Worm (Caenorhabditis elegans) whole organism, L3 larva: ENCODE data around the gene lys-2.

Experiments used
- ZK546.5 ChIP-seq: sonication (generic microtip); optimal IDR thresholded peaks from 2 replicates; lab custom pipeline; 2017; ENCODE audit warnings: missing biosample characterization, missing genetic modification characterization
- aly-2 ChIP-seq: fragments of 150-350 bp; optimal IDR thresholded peaks from 2 replicates; lab custom pipeline; 2014; ENCODE audit warnings: missing biosample characterization, missing genetic modification characterization
- ama-1 ChIP-seq: fragments of 150-350 bp; optimal IDR thresholded peaks from 2 replicates; lab custom pipeline; 2018
- ceh-28 ChIP-seq: fragments of 150-350 bp; optimal IDR thresholded peaks from 2 replicates; lab custom pipeline; 2014; ENCODE audit warnings: missing biosample characterization, missing genetic modification reagents, missing genetic modification characterization
- ceh-82 ChIP-seq: fragments of 150-350 bp; optimal IDR thresholded peaks from 2 replicates; lab custom pipeline; 2014; ENCODE audit warnings: missing biosample characterization, missing genetic modification characterization
- egl-27 ChIP-seq: sonication (generic microtip); optimal IDR thresholded peaks from 4 replicates; lab custom pipeline; 2017; ENCODE audit warnings: missing biosample characterization, missing genetic modification reagents, missing genetic modification characterization
- egl-5 ChIP-seq: fragments of 150-350 bp; optimal IDR thresholded peaks from 2 replicates; lab custom pipeline; 2017; ENCODE audit warnings: missing biosample characterization, missing genetic modification reagents, missing genetic modification characterization, inconsistent platforms
- elt-3 ChIP-seq, 3 experiments: fragments of 150-350 bp in 1 of 3; sonication (generic microtip) in 2 of 3; optimal IDR thresholded peaks; 2 replicates in 2 of 3; 4 replicates in 1 of 3; lab custom pipeline; 2014 to 2017; ENCODE audit warnings: missing biosample characterization in 3 of 3, missing genetic modification characterization in 3 of 3
- lin-15B ChIP-seq: fragments of 150-350 bp; optimal IDR thresholded peaks from 2 replicates; lab custom pipeline; 2014; ENCODE audit warnings: missing biosample characterization, missing genetic modification characterization
- pha-4 ChIP-seq: fragments of 150-350 bp; optimal IDR thresholded peaks from 2 replicates; lab custom pipeline; 2014; ENCODE audit warnings: missing biosample characterization, missing genetic modification reagents, missing genetic modification characterization
- unc-62 ChIP-seq: fragments of 150-350 bp; sonication (generic microtip); optimal IDR thresholded peaks from 4 replicates; lab custom pipeline; 2014; ENCODE audit warnings: missing biosample characterization, missing genetic modification reagents, missing genetic modification characterization
- zag-1 ChIP-seq: fragments of 150-350 bp; optimal IDR thresholded peaks from 2 replicates; lab custom pipeline; 2014; ENCODE audit warnings: missing biosample characterization, missing genetic modification characterization
- ztf-11 ChIP-seq: fragments of 150-350 bp; optimal IDR thresholded peaks from 2 replicates; lab custom pipeline; 2014; ENCODE audit warnings: missing biosample characterization, missing genetic modification characterization

DNA sequence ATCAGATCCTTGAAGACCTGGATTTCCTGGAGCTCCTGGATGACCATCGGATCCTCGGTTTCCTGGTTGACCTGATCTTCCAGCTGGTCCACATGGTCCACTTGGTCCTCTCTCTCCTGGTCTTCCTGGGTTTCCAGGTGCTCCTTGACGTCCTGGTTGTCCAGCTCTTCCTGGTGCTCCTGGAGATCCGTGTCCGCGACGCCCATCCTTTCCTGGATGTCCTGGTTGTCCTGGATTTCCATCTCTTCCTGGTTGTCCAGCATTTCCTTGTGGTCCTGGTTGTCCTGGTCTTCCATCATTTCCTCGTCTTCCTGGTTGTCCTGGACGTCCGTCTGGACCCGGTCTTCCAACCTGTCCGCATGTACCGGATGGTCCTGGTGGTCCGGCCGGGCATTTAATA, 10.6 kb upstream of the lys-2 start:
- TF ChIP-seq unc-62: no peak
- no peak for TF ChIP-seq ztf-11 (tag; lab: Kevin White, UChicago)
- TF ChIP-seq aly-2: no peak
- no peak for TF ChIP-seq ama-1 (lab: Kevin White, UChicago)
- no peak for TF ChIP-seq egl-27
- TF ChIP-seq ceh-82 (tag; lab: Kevin White, UChicago): no peak
- no peak for TF ChIP-seq lin-15B (tag; lab: Kevin White, UChicago)
- TF ChIP-seq zag-1 (tag; lab: Kevin White, UChicago): no peak
- no peak for TF ChIP-seq ZK546.5
- TF ChIP-seq ceh-28 (tag; lab: Kevin White, UChicago): no peak
- TF ChIP-seq pha-4: no peak
- TF ChIP-seq egl-5 (tag; lab: Kevin White, UChicago): no peak
- TF ChIP-seq elt-3 (tag; optimal IDR thresholded peaks at IDR 0.05; lab: Kevin White, UChicago): no peak
